Fruit fly (Drosophila melanogaster) S2 (cell line): ENCODE results near the gene Cpsf73.

Experiments used
- CG8478 ChIP-seq: fragments of >200 bp; optimal IDR thresholded peaks from 2 replicates; lab custom pipeline; 2018
- CTCF ChIP-seq, 2 experiments: fragments of >200 bp; optimal IDR thresholded peaks; 2 replicates each; lab custom pipeline; 2018

DNA sequence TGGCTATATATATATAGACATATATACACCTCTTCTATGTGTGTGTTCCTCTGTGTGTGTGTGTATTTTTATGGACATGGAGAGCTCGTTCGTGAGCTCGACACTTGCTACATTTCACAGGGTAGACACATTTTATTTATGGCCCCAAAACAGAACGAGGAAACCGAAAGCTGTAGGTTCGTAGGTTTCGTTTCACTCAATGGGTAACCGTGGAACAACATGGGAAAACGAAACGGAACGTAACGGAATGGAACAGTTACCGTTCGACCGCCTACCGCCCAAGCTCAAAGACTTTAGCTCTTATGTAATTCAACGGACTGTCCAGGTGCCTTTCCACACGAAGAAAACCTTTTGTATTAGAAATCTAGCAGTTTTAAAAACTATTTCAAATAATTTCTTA is 42.9 kb upstream of the Cpsf73 start:
- TF ChIP-seq CG8478 (lab: Kevin White, UChicago) (no peak), CTCF (optimal IDR thresholded peaks at IDR 0.05; lab: Kevin White, UChicago) (no peak)
